Worm (Caenorhabditis elegans): ENCODE data around the gene K02H11.4.

K02H11.4 gene

ce11 chrV:1547843-1548242 is 16.8 kb upstream of the K02H11.4 start, which contains the start of gene F52F10.2 (continued):
- no peak for TF ChIP-seq F37B4.10 (GFP tag; IDR thresholded peaks at IDR 0.05)

DNA sequence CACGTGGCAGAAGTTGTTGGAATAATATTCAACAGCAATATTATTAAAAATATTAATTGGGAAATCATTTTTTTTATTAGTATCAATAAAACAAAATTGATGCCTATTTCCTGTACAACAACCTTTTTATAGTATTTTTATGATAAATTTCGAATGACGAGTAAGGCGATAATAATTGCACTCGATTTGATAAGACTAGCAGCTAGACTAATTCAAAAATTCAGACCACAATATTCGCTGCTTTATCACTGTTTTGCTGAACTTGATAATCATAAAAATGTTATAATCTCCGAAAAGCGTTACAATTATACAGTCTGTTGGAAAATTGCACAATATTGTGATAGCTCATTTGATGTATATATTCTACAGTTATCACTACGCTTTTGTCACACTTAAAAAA is 14.6 kb upstream of the K02H11.4 start, which contains the start of gene oac-32:
TSS of gene oac-32 (minus strand) at position 90 of the 400 bp plus-strand sequence.
- no peak for TF ChIP-seq egl-44 (GFP tag; IDR thresholded peaks at IDR 0.05)
- TF ChIP-seq nhr-179 (tag; optimal IDR thresholded peaks at IDR 0.05), result no peak
- no peak for TF ChIP-seq nfya-2 (GFP tag; IDR thresholded peaks at IDR 0.05)
- TF ChIP-seq F55B11.4 (tag; optimal IDR thresholded peaks at IDR 0.05; ENCODE audit: borderline replicate concordance, insufficient read depth), result no peak
- no peak for TF ChIP-seq mxl-1 (tag; optimal IDR thresholded peaks at IDR 0.05)
- TF ChIP-seq efl-1 (GFP tag; optimal IDR thresholded peaks at IDR 0.05), result no peak
- TF ChIP-seq Y67H2A.10 (GFP tag; conservative IDR thresholded peaks at IDR 0.05), result no peak
- TF ChIP-seq snpc-3.4 (tag; optimal IDR thresholded peaks at IDR 0.05), result no peak
- no peak for TF ChIP-seq rpc-1 (optimal IDR thresholded peaks at IDR 0.05)
- no peak for TF ChIP-seq rpc-1 (tag; optimal IDR thresholded peaks at IDR 0.05)
- TF ChIP-seq zim-3 (tag; optimal IDR thresholded peaks at IDR 0.05), result no peak
- no peak for TF ChIP-seq ama-1 (optimal IDR thresholded peaks at IDR 0.05)
- TF ChIP-seq ama-1 (GFP tag; optimal IDR thresholded peaks at IDR 0.05), result no peak
- no peak for TF ChIP-seq ets-4 (GFP tag; optimal IDR thresholded peaks at IDR 0.05)
- TF ChIP-seq hsf-1 (GFP tag; IDR thresholded peaks at IDR 0.05), result no peak
- TF ChIP-seq lag-1 (GFP tag; IDR thresholded peaks at IDR 0.05), result no peak
- no peak for TF ChIP-seq nhr-120 (GFP tag; IDR thresholded peaks at IDR 0.05)

- no peak for TF ChIP-seq tbx-9 (tag; optimal IDR thresholded peaks at IDR 0.05; ENCODE audit: borderline replicate concordance)
- no peak for TF ChIP-seq let-526 (GFP tag; IDR thresholded peaks at IDR 0.05)
- no peak for TF ChIP-seq repo-1 (tag; optimal IDR thresholded peaks at IDR 0.05)
- TF ChIP-seq sea-2 (GFP tag; IDR thresholded peaks at IDR 0.05), result no peak
- no peak for TF ChIP-seq snpc-3.4 (tag; optimal IDR thresholded peaks at IDR 0.05)
- no peak for TF ChIP-seq rec-8 (tag; optimal IDR thresholded peaks at IDR 0.05)
- no peak for TF ChIP-seq rpc-1 (optimal IDR thresholded peaks at IDR 0.05)
- TF ChIP-seq rpc-1 (tag; optimal IDR thresholded peaks at IDR 0.05), result no peak
- no peak for TF ChIP-seq lin-35 (GFP tag; optimal IDR thresholded peaks at IDR 0.05)
- no peak for TF ChIP-seq mes-4 (tag; optimal IDR thresholded peaks at IDR 0.05)
- no peak for TF ChIP-seq nhr-90 (tag; optimal IDR thresholded peaks at IDR 0.05)
- no peak for TF ChIP-seq ztf-28 (GFP tag; IDR thresholded peaks at IDR 0.05)
- TF ChIP-seq hsf-1 (GFP tag; IDR thresholded peaks at IDR 0.05), result no peak
- no peak for TF ChIP-seq ztf-22 (GFP tag; optimal IDR thresholded peaks at IDR 0.05)
- TF ChIP-seq let-607 (tag; optimal IDR thresholded peaks at IDR 0.05), result no peak
- no peak for TF ChIP-seq egrh-3 (GFP tag; IDR thresholded peaks at IDR 0.05)
- TF ChIP-seq lin-26 (GFP tag; IDR thresholded peaks at IDR 0.05), result no peak
- TF ChIP-seq dpff-1 (tag; optimal IDR thresholded peaks at IDR 0.05), result no peak
Measured at ce11 chrV:1541786-1542185, 10.7 kb upstream of the K02H11.4 start, which contains the start of gene oac-31. TSS of gene oac-31 (minus strand) at chrV:1541886.

DNA sequence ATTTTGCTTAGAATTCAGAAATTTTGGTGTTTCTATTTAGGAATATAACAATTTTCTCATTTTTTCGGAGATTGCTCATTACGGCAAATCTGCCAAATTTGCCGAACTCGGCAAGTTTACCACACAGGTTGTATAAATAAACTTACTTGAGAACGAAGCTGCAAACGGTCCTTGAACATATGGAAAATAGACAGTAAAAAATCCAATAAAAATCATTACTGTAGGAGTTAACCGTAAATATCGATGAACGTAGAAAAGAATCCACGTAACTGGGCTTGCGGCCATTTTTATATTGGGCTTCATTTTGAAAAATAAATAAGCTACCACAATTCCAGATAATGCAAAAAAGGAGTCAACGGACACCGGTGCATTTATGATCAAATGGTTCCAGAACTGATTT is 9.2 kb upstream of the K02H11.4 start:
- TF ChIP-seq ceh-58 (GFP tag; IDR thresholded peaks at IDR 0.05) (no peak), Y53F4B.3 (GFP tag; IDR thresholded peaks at IDR 0.05) (no peak), ets-4 (GFP tag; optimal IDR thresholded peaks at IDR 0.05) (no peak), nhr-27 (tag; optimal IDR thresholded peaks at IDR 0.05) (no peak), hmg-20 (GFP tag; IDR thresholded peaks at IDR 0.05) (no peak), ekl-4 (GFP tag; IDR thresholded peaks at IDR 0.05) (no peak), attf-5 (GFP tag; optimal IDR thresholded peaks at IDR 0.05) (no peak), gei-17 (GFP tag; optimal IDR thresholded peaks at IDR 0.05) (no peak), bed-2 (GFP tag; IDR thresholded peaks at IDR 0.05) (no peak), ceh-40 (GFP tag; IDR thresholded peaks at IDR 0.05) (no peak), mes-4 (tag; optimal IDR thresholded peaks at IDR 0.05) (no peak), D2030.7 (GFP tag; IDR thresholded peaks at IDR 0.05) (no peak), B0035.1 (tag; optimal IDR thresholded peaks at IDR 0.05) (no peak), nfya-1 (tag; optimal IDR thresholded peaks at IDR 0.05; ENCODE audit: borderline replicate concordance, insufficient read depth) (no peak), ztf-26 (tag; optimal IDR thresholded peaks at IDR 0.05) (no peak), lin-54 (GFP tag; optimal IDR thresholded peaks at IDR 0.05) (no peak)

Data from whole organism, young adult.